Worm (Caenorhabditis elegans) whole organism, L4 larva: Measurements from ENCODE around the gene dnc-4.
A peak's percentile ranks its signal among the peaks of the same experiment; 100 is the strongest.
"Not testable (repeated sequence)": the region's sequence is repeated elsewhere in the genome, so short reads cannot be mapped to it uniquely, and the experiment has no call there.

ENCODE experiments used
- R02D3.7 ChIP-seq: fragments of 150-350 bp; sonication (generic microtip); optimal IDR thresholded peaks from 3 replicates; lab custom pipeline; 2014; ENCODE audit warnings: missing biosample characterization, missing genetic modification characterization
- lsy-2 ChIP-seq, 2 experiments: fragments of 150-350 bp in 1 of 2; sonication (generic microtip) in 1 of 2; optimal IDR thresholded peaks; 2 replicates each; lab custom pipeline; 2014 to 2017; ENCODE audit warnings: missing biosample characterization in 2 of 2, missing genetic modification characterization in 2 of 2
- skn-1 ChIP-seq: fragments of 150-350 bp; optimal IDR thresholded peaks from 2 replicates; lab custom pipeline; 2014; ENCODE audit warnings: missing biosample characterization, missing genetic modification characterization
- zfp-3 ChIP-seq: fragments of 200-800 bp; sonication (Bioruptor generic); conservative IDR thresholded peaks from 2 replicates; pipeline ENCODE4 v1.3.6; 2022; ENCODE audit warnings: missing genetic modification reagents, missing genetic modification characterization, missing compliant biosample characterization

ce11 chrIV:8015726-8016312, 3.8 kb downstream of the dnc-4 start, which contains the start of gene C26B2.7:
- TF ChIP-seq R02D3.7 (tag; lab: Kevin White, UChicago), result peak; percentile 49
- TF ChIP-seq zfp-3 (GFP tag; lab: Robert Waterston, UW), result peak; percentile 71; the same call in 1 of the 2 replicates
- TF ChIP-seq skn-1 (tag; lab: Kevin White, UChicago), result not testable (repeated sequence)
- peak; percentile 59 to 63 for TF ChIP-seq lsy-2 (tag; optimal IDR thresholded peaks at IDR 0.05; lab: Kevin White, UChicago)
